Worm (Caenorhabditis elegans): ENCODE results near the gene nhr-10.

ce11 chrIII:7133559-7133958, 18.3 kb upstream of the nhr-10 start, which contains the start of the genes pot-1 and ggtb-1:
- TF ChIP-seq W03F9.2 (tag; optimal IDR thresholded peaks at IDR 0.05) = no peak
- no peak for TF ChIP-seq dao-5 (tag; optimal IDR thresholded peaks at IDR 0.05)
- TF ChIP-seq him-1 (tag; optimal IDR thresholded peaks at IDR 0.05) = no peak

Measured in whole organism, L4/young adult.